Worm (Caenorhabditis elegans) whole organism, L4 larva: ENCODE results near the gene ZK971.1.
A peak's percentile ranks its signal among the peaks of the same experiment; 100 is the strongest.

ENCODE experiments used
- T20F7.1 ChIP-seq: fragments of 200-800 bp; sonication (Bioruptor generic); optimal IDR thresholded peaks from 2 replicates; lab custom pipeline; 2018; ENCODE audit warnings: mild to moderate bottlenecking, missing genetic modification characterization, missing compliant biosample characterization
- lin-15B ChIP-seq: fragments of 150-350 bp; sonication (generic microtip); optimal IDR thresholded peaks from 3 replicates; lab custom pipeline; 2014; ENCODE audit warnings: missing biosample characterization, missing genetic modification characterization
- nhr-237 ChIP-seq: sonication (generic microtip); optimal IDR thresholded peaks from 2 replicates; lab custom pipeline; 2017; ENCODE audit warnings: missing biosample characterization, missing genetic modification characterization
- nhr-25 ChIP-seq: sonication (generic microtip); optimal IDR thresholded peaks from 2 replicates; lab custom pipeline; 2017; ENCODE audit warnings: missing genetic modification characterization, mild to moderate bottlenecking, missing compliant biosample characterization, antibody characterized with exemption, moderate library complexity, borderline replicate concordance; ENCODE audit not compliant: insufficient read depth
- nhr-77 ChIP-seq: fragments of 150-350 bp; optimal IDR thresholded peaks from 2 replicates; lab custom pipeline; 2014; ENCODE audit warnings: missing biosample characterization, missing genetic modification characterization
- ztf-11 ChIP-seq: fragments of 150-350 bp; optimal IDR thresholded peaks from 2 replicates; lab custom pipeline; 2014; ENCODE audit warnings: missing biosample characterization, missing genetic modification characterization

ce11 chrII:10248355-10249041 lies 31.0 kb downstream of the ZK971.1 start, which contains the start of gene atad-3:
- TF ChIP-seq nhr-237 (no peak), ztf-11 (tag; lab: Kevin White, UChicago) (no peak), nhr-77 (tag; lab: Kevin White, UChicago) (peak; percentile 85), nhr-25 (tag; lab: Kevin White, UChicago) (no peak), T20F7.1 (no peak), lin-15B (tag; lab: Kevin White, UChicago) (peak; percentile 33)
